Fruit fly (Drosophila melanogaster) whole organism, pupa: ENCODE data around the gene CG15891.
A peak's percentile ranks its signal among the peaks of the same experiment; 100 is the strongest.

Experiments used
- CG10348 ChIP-seq: fragments of 200-800 bp; sonication (Bioruptor generic); IDR thresholded peaks from 2 replicates; pipeline ENCODE4 v1.3.6; 2022; ENCODE audit warnings: missing biosample characterization, missing genetic modification characterization
- CG12605 ChIP-seq: fragments of 200-800 bp; sonication (Bioruptor generic); IDR thresholded peaks from 2 replicates; pipeline ENCODE4 v1.3.6; 2022; ENCODE audit warnings: missing biosample characterization, missing genetic modification characterization
- CG13204 ChIP-seq: fragments of 200-800 bp; sonication (Bioruptor generic); optimal IDR thresholded peaks from 2 replicates; lab custom pipeline; 2018; ENCODE audit warnings: missing biosample characterization, mild to moderate bottlenecking, missing genetic modification characterization, moderate library complexity
- CG14655 ChIP-seq: fragments of 200-800 bp; sonication (Bioruptor generic); optimal IDR thresholded peaks from 3 replicates; lab custom pipeline; 2017; ENCODE audit warnings: mild to moderate bottlenecking, missing biosample characterization, missing genetic modification reagents, missing genetic modification characterization
- CG15710 ChIP-seq: fragments of 200-800 bp; sonication (Bioruptor generic); optimal IDR thresholded peaks from 2 replicates; lab custom pipeline; 2018; ENCODE audit warnings: missing biosample characterization, mild to moderate bottlenecking, missing genetic modification characterization, moderate library complexity
- CG17806 ChIP-seq: fragments of 200-800 bp; sonication (Bioruptor generic); optimal IDR thresholded peaks from 2 replicates; lab custom pipeline; 2018; ENCODE audit warnings: missing biosample characterization, mild to moderate bottlenecking, missing genetic modification characterization, moderate library complexity
- CG32121 ChIP-seq: fragments of 200-800 bp; sonication (Bioruptor generic); IDR thresholded peaks from 2 replicates; pipeline ENCODE4 v1.3.6; 2022; ENCODE audit warnings: missing biosample characterization, missing genetic modification characterization
- CG34367 ChIP-seq: fragments of 200-800 bp; sonication (Bioruptor generic); optimal IDR thresholded peaks from 2 replicates; lab custom pipeline; 2018; ENCODE audit warnings: missing biosample characterization, mild to moderate bottlenecking, missing genetic modification characterization
- CG4496 ChIP-seq: fragments of 200-800 bp; sonication (Bioruptor generic); IDR thresholded peaks from 3 replicates; pipeline ENCODE4 v1.3.6; 2022; ENCODE audit warnings: missing biosample characterization, missing genetic modification characterization
- CG8159 ChIP-seq: fragments of 200-800 bp; sonication (Bioruptor generic); optimal IDR thresholded peaks from 3 replicates; lab custom pipeline; 2018; ENCODE audit warnings: missing biosample characterization, mild to moderate bottlenecking, missing genetic modification characterization, moderate library complexity
- CG8301 ChIP-seq: fragments of 200-800 bp; sonication (Bioruptor generic); optimal IDR thresholded peaks from 2 replicates; lab custom pipeline; 2018; ENCODE audit warnings: missing biosample characterization, mild to moderate bottlenecking, missing genetic modification characterization
- CG9948 ChIP-seq: fragments of 200-800 bp; sonication (Bioruptor generic); optimal IDR thresholded peaks from 2 replicates; lab custom pipeline; 2018; ENCODE audit warnings: missing biosample characterization, mild to moderate bottlenecking, missing genetic modification characterization, moderate library complexity
- D1 ChIP-seq: fragments of 200-800 bp; sonication (Bioruptor generic); optimal IDR thresholded peaks from 2 replicates; lab custom pipeline; 2018; ENCODE audit warnings: missing biosample characterization, mild to moderate bottlenecking, missing genetic modification characterization, moderate library complexity
- EcR ChIP-seq: fragments of 200-800 bp; sonication (Bioruptor generic); optimal IDR thresholded peaks from 3 replicates; lab custom pipeline; 2019; ENCODE audit warnings: missing biosample characterization, missing genetic modification characterization, mild to moderate bottlenecking, moderate library complexity, missing genetic modification reagents
- Ets98B ChIP-seq: fragments of 200-800 bp; sonication (Bioruptor generic); IDR thresholded peaks from 2 replicates; pipeline ENCODE4 v1.3.6; 2022; ENCODE audit warnings: missing biosample characterization, missing genetic modification characterization
- Pif1A ChIP-seq: fragments of 200-800 bp; sonication (Bioruptor generic); optimal IDR thresholded peaks from 3 replicates; lab custom pipeline; 2016; ENCODE audit warnings: missing biosample characterization, missing genetic modification characterization
- Pif1B ChIP-seq: fragments of 200-800 bp; sonication (Bioruptor generic); optimal IDR thresholded peaks from 3 replicates; lab custom pipeline; 2016; ENCODE audit warnings: missing biosample characterization, missing genetic modification characterization
- Snoo ChIP-seq: fragments of 200-800 bp; sonication (Bioruptor generic); optimal IDR thresholded peaks from 3 replicates; lab custom pipeline; 2017; ENCODE audit warnings: missing biosample characterization, mild to moderate bottlenecking, missing genetic modification characterization, inconsistent platforms
- fd96Ca ChIP-seq: fragments of 200-800 bp; sonication (Bioruptor generic); IDR thresholded peaks from 3 replicates; pipeline ENCODE4 v1.3.6; 2022; ENCODE audit warnings: missing biosample characterization, missing genetic modification characterization
- gl ChIP-seq: fragments of 200-800 bp; sonication (Bioruptor generic); optimal IDR thresholded peaks from 2 replicates; lab custom pipeline; 2018; ENCODE audit warnings: missing biosample characterization, mild to moderate bottlenecking, missing genetic modification characterization
- rn ChIP-seq: fragments of 200-800 bp; sonication (Bioruptor generic); IDR thresholded peaks from 2 replicates; pipeline ENCODE4 v1.3.6; 2022; ENCODE audit warnings: missing biosample characterization, missing genetic modification characterization

Gene CG15891

dm6 chrX:6295129-6295539 lies at the start of gene CG15891, which contains the start of gene CG3815:
TSS of gene CG15891 (minus strand) at chrX:6295345.
TSS of gene CG3815 (plus strand) at chrX:6295389.
- TF ChIP-seq CG17806 (peak; percentile 19), fd96Ca (GFP tag; lab: Robert Waterston, UW) (peak; percentile 33; the same call in 1 of the 3 replicates), Snoo (tag; lab: Kevin White, UChicago) (peak; percentile 57), CG34367 (tag; lab: Kevin White, UChicago) (no peak), CG15710 (tag; lab: Kevin White, UChicago) (peak; percentile 53), CG9948 (tag; lab: Kevin White, UChicago) (peak; percentile 14), Pif1A (GFP tag; lab: Kevin White, UChicago) (no peak)

dm6 chrX:6344538-6345074 lies 49.5 kb upstream of the CG15891 start:
- TF ChIP-seq CG15710 (tag; lab: Kevin White, UChicago) (peak; percentile 18), Pif1B (GFP tag; lab: Kevin White, UChicago) (no peak), CG12605 (GFP tag; lab: Robert Waterston, UW) (no peak), CG34367 (tag; lab: Kevin White, UChicago) (no peak), CG4496 (GFP tag; lab: Robert Waterston, UW) (no peak), D1 (tag; lab: Kevin White, UChicago) (no peak), CG9948 (tag; lab: Kevin White, UChicago) (no peak), CG32121 (no peak)
- TF ChIP-seq, all 21 proteins: peak for 1

dm6 chrX:6343786-6344537 lies 48.8 kb upstream of the CG15891 start:
- TF ChIP-seq CG8301 (tag; lab: Kevin White, UChicago) (peak; percentile 77), gl (tag; lab: Kevin White, UChicago) (peak; percentile 49), D1 (tag; lab: Kevin White, UChicago) (no peak), CG17806 (peak; percentile 63), CG13204 (GFP tag; lab: Kevin White, UChicago) (peak; percentile 34), CG14655 (GFP tag; lab: Kevin White, UChicago) (peak; percentile 71), Pif1A (GFP tag; lab: Kevin White, UChicago) (peak; percentile 87), CG34367 (tag; lab: Kevin White, UChicago) (peak; percentile 40), CG9948 (tag; lab: Kevin White, UChicago) (peak; percentile 39), CG15710 (tag; lab: Kevin White, UChicago) (peak; percentile 40), fd96Ca (GFP tag; lab: Robert Waterston, UW) (peak; percentile 97), CG8159 (tag; lab: Kevin White, UChicago) (peak; percentile 57), CG4496 (GFP tag; lab: Robert Waterston, UW) (peak; percentile 98), CG10348 (GFP tag; lab: Robert Waterston, UW) (peak; percentile 73), Ets98B (GFP tag; lab: Robert Waterston, UW) (peak; percentile 98), CG12605 (GFP tag; lab: Robert Waterston, UW) (peak; percentile 91), Snoo (tag; lab: Kevin White, UChicago) (peak; percentile 72), Pif1B (GFP tag; lab: Kevin White, UChicago) (peak; percentile 86), CG32121 (peak; percentile 97), EcR (GFP tag; lab: Kevin White, UChicago) (peak; percentile 98), rn (GFP tag; lab: Robert Waterston, UW) (peak; percentile 77)

dm6 chrX:6343323-6343722 lies 48.2 kb upstream of the CG15891 start:
- TF ChIP-seq CG4496 (GFP tag; lab: Robert Waterston, UW) (no peak), CG8159 (tag; lab: Kevin White, UChicago) (peak; percentile 51), CG32121 (no peak), Pif1B (GFP tag; lab: Kevin White, UChicago) (peak; percentile 24), D1 (tag; lab: Kevin White, UChicago) (no peak), CG8301 (tag; lab: Kevin White, UChicago) (peak; percentile 19), rn (GFP tag; lab: Robert Waterston, UW) (no peak), Snoo (tag; lab: Kevin White, UChicago) (peak; percentile 7), Ets98B (GFP tag; lab: Robert Waterston, UW) (no peak), fd96Ca (GFP tag; lab: Robert Waterston, UW) (no peak), CG9948 (tag; lab: Kevin White, UChicago) (peak; percentile 45), CG12605 (GFP tag; lab: Robert Waterston, UW) (no peak), EcR (GFP tag; lab: Kevin White, UChicago) (no peak), Pif1A (GFP tag; lab: Kevin White, UChicago) (no peak), CG13204 (GFP tag; lab: Kevin White, UChicago) (no peak), CG14655 (GFP tag; lab: Kevin White, UChicago) (peak; percentile 45), CG10348 (GFP tag; lab: Robert Waterston, UW) (no peak), gl (tag; lab: Kevin White, UChicago) (no peak), CG17806 (peak; percentile 29), CG15710 (tag; lab: Kevin White, UChicago) (peak; percentile 13), CG34367 (tag; lab: Kevin White, UChicago) (peak; percentile 45)
- TF ChIP-seq, all 21 proteins: peak for 9

dm6 chrX:6341678-6342077 lies 46.5 kb upstream of the CG15891 start:
- TF ChIP-seq CG10348 (GFP tag; lab: Robert Waterston, UW) (no peak), EcR (GFP tag; lab: Kevin White, UChicago) (peak; percentile 1), rn (GFP tag; lab: Robert Waterston, UW) (no peak), CG15710 (tag; lab: Kevin White, UChicago) (no peak), CG34367 (tag; lab: Kevin White, UChicago) (no peak), Ets98B (GFP tag; lab: Robert Waterston, UW) (no peak)
